Worm (Caenorhabditis elegans) whole organism, midembryonic: Measurements from ENCODE around the gene swd-2.2.

Source experiments
- cog-1 ChIP-seq: sonication (generic microtip); optimal IDR thresholded peaks from 2 replicates; lab custom pipeline; 2016; ENCODE audit warnings: missing genetic modification characterization, missing compliant biosample characterization
- flt-1 ChIP-seq: fragments of 200-800 bp; sonication (Bioruptor generic); IDR thresholded peaks from 2 replicates; pipeline ENCODE4 v1.3.6; 2022; ENCODE audit warnings: missing genetic modification characterization, missing compliant biosample characterization
- med-1 ChIP-seq: sonication (generic microtip); optimal IDR thresholded peaks from 2 replicates; lab custom pipeline; 2017; ENCODE audit warnings: missing genetic modification characterization, mild to moderate bottlenecking, missing compliant biosample characterization, antibody characterized with exemption, missing genetic modification reagents; ENCODE audit not compliant: insufficient read depth
- tab-1 ChIP-seq: fragments of 200-800 bp; sonication (Bioruptor generic); IDR thresholded peaks from 2 replicates; pipeline ENCODE4 v1.3.6; 2022; ENCODE audit warnings: missing genetic modification characterization, missing compliant biosample characterization
- ztf-23 ChIP-seq: fragments of 200-800 bp; sonication (Bioruptor generic); IDR thresholded peaks from 2 replicates; pipeline ENCODE4 v1.3.6; 2022; ENCODE audit warnings: missing genetic modification reagents, missing genetic modification characterization, missing compliant biosample characterization

DNA sequence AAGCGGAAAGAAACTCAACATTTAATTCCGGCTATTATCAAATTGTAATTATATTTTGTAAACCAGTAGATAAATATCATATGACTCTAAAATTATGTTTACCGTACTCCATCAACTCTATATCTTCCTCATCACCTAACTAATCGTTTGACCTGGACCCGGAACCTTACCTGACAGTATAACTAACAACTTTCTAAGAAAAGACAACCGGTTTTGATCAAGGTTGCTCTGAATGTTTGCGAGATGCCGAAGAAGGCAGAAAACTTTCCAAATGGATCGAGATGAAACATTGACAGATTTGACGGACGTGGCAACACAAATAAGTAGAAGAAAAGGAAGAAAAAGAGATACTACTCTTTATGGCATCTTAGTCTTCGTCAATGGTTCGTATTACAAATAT is 50.4 kb downstream of the swd-2.2 start:
- TF ChIP-seq flt-1 (GFP tag; lab: Robert Waterston, UW) (no peak), ztf-23 (GFP tag; lab: Robert Waterston, UW) (no peak), med-1 (no peak), cog-1 (tag; lab: Kevin White, UChicago) (no peak), tab-1 (GFP tag; lab: Robert Waterston, UW) (no peak)
